Worm (Caenorhabditis elegans) whole organism, young adult: Measurements from ENCODE around the gene skr-17.

Experiments
- hmg-20 ChIP-seq: fragments of 200-800 bp; sonication (Bioruptor generic); IDR thresholded peaks from 2 replicates; pipeline ENCODE4 v1.3.6; 2022; ENCODE audit warnings: missing genetic modification reagents, missing genetic modification characterization, missing compliant biosample characterization
- lin-26 ChIP-seq: fragments of 200-800 bp; sonication (Bioruptor generic); IDR thresholded peaks from 2 replicates; pipeline ENCODE4 v1.3.6; 2022; ENCODE audit warnings: missing genetic modification reagents, missing genetic modification characterization, missing compliant biosample characterization
- lsl-1 ChIP-seq: fragments of 200-800 bp; sonication (Bioruptor generic); optimal IDR thresholded peaks from 2 replicates; lab custom pipeline; 2018; ENCODE audit warnings: mild to moderate bottlenecking, missing genetic modification characterization, moderate library complexity, missing compliant biosample characterization
- mxl-1 ChIP-seq: sonication (generic microtip); optimal IDR thresholded peaks from 2 replicates; lab custom pipeline; 2016; ENCODE audit warnings: missing genetic modification characterization, missing compliant biosample characterization
- tbx-9 ChIP-seq: sonication (generic microtip); optimal IDR thresholded peaks from 2 replicates; lab custom pipeline; 2016; ENCODE audit warnings: borderline replicate concordance, missing genetic modification characterization, inconsistent platforms, missing compliant biosample characterization

- TF ChIP-seq lsl-1 (GFP tag; lab: Kevin White, UChicago) (no peak), hmg-20 (GFP tag; lab: Robert Waterston, UW) (no peak), lin-26 (GFP tag; lab: Robert Waterston, UW) (no peak), mxl-1 (tag; lab: Kevin White, UChicago) (no peak), tbx-9 (tag; lab: Kevin White, UChicago) (no peak)
Observed at ce11 chrII:7812332-7812731, 29.0 kb downstream of the skr-17 start.
